Fruit fly (Drosophila melanogaster) whole organism, embryonic: Measurements from ENCODE around the gene ph-d.

Experiments
- Bdp1 ChIP-seq: fragments of 200-800 bp; sonication (Bioruptor generic); optimal IDR thresholded peaks from 3 replicates; lab custom pipeline; 2016; ENCODE audit warnings: missing biosample characterization, missing genetic modification characterization
- Blimp-1 ChIP-seq: fragments of 200-800 bp; sonication (Bioruptor generic); optimal IDR thresholded peaks from 3 replicates; lab custom pipeline; 2018; ENCODE audit warnings: missing biosample characterization, missing genetic modification characterization, mild to moderate bottlenecking, moderate library complexity, missing genetic modification reagents
- C15 ChIP-seq: fragments of 200-800 bp; sonication (Bioruptor generic); IDR thresholded peaks from 3 replicates; pipeline ENCODE4 v1.3.6; 2022; ENCODE audit warnings: missing biosample characterization, missing genetic modification characterization
- CG10321 ChIP-seq: fragments of 200-800 bp; sonication (Bioruptor generic); IDR thresholded peaks from 2 replicates; pipeline ENCODE4 v1.3.6; 2022; ENCODE audit warnings: missing biosample characterization, missing genetic modification characterization
- CG10366 ChIP-seq: fragments of 200-800 bp; sonication (Bioruptor generic); IDR thresholded peaks from 2 replicates; pipeline ENCODE4 v1.3.6; 2022; ENCODE audit warnings: missing biosample characterization, missing genetic modification characterization
- CG10959 ChIP-seq: fragments of 200-800 bp; sonication (Bioruptor generic); IDR thresholded peaks from 2 replicates; pipeline ENCODE4 v1.3.6; 2022; ENCODE audit warnings: missing biosample characterization, missing genetic modification characterization
- CG14965 ChIP-seq: fragments of 200-800 bp; sonication (Bioruptor generic); optimal IDR thresholded peaks from 2 replicates; lab custom pipeline; 2016; ENCODE audit warnings: missing biosample characterization, missing genetic modification characterization, borderline replicate concordance
- CG15073 ChIP-seq: fragments of 200-800 bp; sonication (Bioruptor generic); optimal IDR thresholded peaks from 2 replicates; lab custom pipeline; 2016; ENCODE audit warnings: missing biosample characterization, missing genetic modification characterization
- CG15479 ChIP-seq: fragments of 200-800 bp; sonication (Bioruptor generic); optimal IDR thresholded peaks from 3 replicates; lab custom pipeline; 2019; ENCODE audit warnings: missing biosample characterization, mild to moderate bottlenecking, missing genetic modification characterization, moderate library complexity
- CG16815 ChIP-seq: fragments of 200-800 bp; sonication (Bioruptor generic); optimal IDR thresholded peaks from 3 replicates; lab custom pipeline; 2017; ENCODE audit warnings: missing biosample characterization, mild to moderate bottlenecking, missing genetic modification characterization
- CG1832 ChIP-seq: fragments of 200-800 bp; sonication (Bioruptor generic); optimal IDR thresholded peaks from 2 replicates; lab custom pipeline; 2017; ENCODE audit warnings: missing biosample characterization, mild to moderate bottlenecking, missing genetic modification characterization, inconsistent platforms
- CG3407 ChIP-seq: fragments of 200-800 bp; sonication (Bioruptor generic); optimal IDR thresholded peaks from 2 replicates; lab custom pipeline; 2018; ENCODE audit warnings: missing biosample characterization, mild to moderate bottlenecking, missing genetic modification characterization
- CG6254 ChIP-seq: fragments of 200-800 bp; sonication (Bioruptor generic); optimal IDR thresholded peaks from 3 replicates; lab custom pipeline; 2017; ENCODE audit warnings: mild to moderate bottlenecking, missing biosample characterization, missing genetic modification reagents, missing genetic modification characterization
- CG6813 ChIP-seq: fragments of 200-800 bp; sonication (Bioruptor generic); optimal IDR thresholded peaks from 2 replicates; lab custom pipeline; 2017; ENCODE audit warnings: missing biosample characterization, missing genetic modification characterization, mild to moderate bottlenecking, moderate library complexity, missing genetic modification reagents
- CG7372 ChIP-seq: fragments of 200-800 bp; sonication (Bioruptor generic); IDR thresholded peaks from 2 replicates; pipeline ENCODE4 v1.3.6; 2022; ENCODE audit warnings: missing biosample characterization, missing genetic modification characterization
- CG9437 ChIP-seq: fragments of 200-800 bp; sonication (Bioruptor generic); optimal IDR thresholded peaks from 2 replicates; lab custom pipeline; 2018; ENCODE audit warnings: missing biosample characterization, mild to moderate bottlenecking, missing genetic modification characterization
- Camta ChIP-seq: fragments of 200-800 bp; sonication (Bioruptor generic); optimal IDR thresholded peaks from 2 replicates; lab custom pipeline; 2016; ENCODE audit warnings: missing biosample characterization, missing genetic modification characterization
- ERR ChIP-seq: fragments of 200-800 bp; sonication (Bioruptor generic); optimal IDR thresholded peaks from 2 replicates; lab custom pipeline; 2016; ENCODE audit warnings: missing biosample characterization, missing genetic modification characterization
- Eip74EF ChIP-seq, 2 experiments: fragments of 200-800 bp in 1 of 2; fragments of >200 bp in 1 of 2; sonication (Bioruptor generic) in 1 of 2; optimal IDR thresholded peaks; 2 replicates each; lab custom pipeline; 2017 to 2019; ENCODE audit warnings: missing biosample characterization in 2 of 2, missing genetic modification characterization in 2 of 2, mild to moderate bottlenecking in 1 of 2, moderate library complexity in 1 of 2
- Gsc ChIP-seq: fragments of 200-800 bp; sonication (Bioruptor generic); IDR thresholded peaks from 2 replicates; pipeline ENCODE4 v1.3.6; 2022; ENCODE audit warnings: missing biosample characterization, missing genetic modification characterization
- H15 ChIP-seq: fragments of 200-800 bp; sonication (Bioruptor generic); IDR thresholded peaks from 3 replicates; pipeline ENCODE4 v1.3.6; 2022; ENCODE audit warnings: missing biosample characterization, missing genetic modification characterization
- H2.0 ChIP-seq: fragments of 200-800 bp; sonication (Bioruptor generic); IDR thresholded peaks from 2 replicates; pipeline ENCODE4 v1.3.6; 2022; ENCODE audit warnings: missing biosample characterization, missing genetic modification characterization
- Hand ChIP-seq: fragments of 200-800 bp; sonication (Bioruptor generic); optimal IDR thresholded peaks from 2 replicates; lab custom pipeline; 2017; ENCODE audit warnings: mild to moderate bottlenecking, missing biosample characterization, missing genetic modification reagents, missing genetic modification characterization
- Hey ChIP-seq: fragments of 200-800 bp; sonication (Bioruptor generic); optimal IDR thresholded peaks from 3 replicates; lab custom pipeline; 2018; ENCODE audit warnings: missing biosample characterization, mild to moderate bottlenecking, missing genetic modification characterization
- Lhr ChIP-seq: fragments of 200-800 bp; sonication (Bioruptor generic); optimal IDR thresholded peaks from 3 replicates; lab custom pipeline; 2017; ENCODE audit warnings: mild to moderate bottlenecking, missing biosample characterization, missing genetic modification reagents, missing genetic modification characterization
- Mes4 ChIP-seq: fragments of 200-800 bp; sonication (Bioruptor generic); optimal IDR thresholded peaks from 2 replicates; lab custom pipeline; 2016; ENCODE audit warnings: missing biosample characterization, missing genetic modification characterization
- Rx ChIP-seq: fragments of 200-800 bp; sonication (Bioruptor generic); IDR thresholded peaks from 2 replicates; pipeline ENCODE4 v1.3.6; 2022; ENCODE audit warnings: missing biosample characterization, missing genetic modification characterization
- Ssrp ChIP-seq: fragments of 200-800 bp; sonication (Bioruptor generic); optimal IDR thresholded peaks from 2 replicates; lab custom pipeline; 2018; ENCODE audit warnings: missing biosample characterization, mild to moderate bottlenecking, missing genetic modification characterization, moderate library complexity
- Vsx1 ChIP-seq: fragments of 200-800 bp; sonication (Bioruptor generic); optimal IDR thresholded peaks from 2 replicates; lab custom pipeline; 2017; ENCODE audit warnings: missing biosample characterization, mild to moderate bottlenecking, missing genetic modification characterization, missing genetic modification reagents
- bsh ChIP-seq, 2 experiments: fragments of 200-800 bp; sonication (Bioruptor generic); optimal IDR thresholded peaks; 2 replicates each; lab custom pipeline; 2017 to 2018; ENCODE audit warnings: mild to moderate bottlenecking in 2 of 2, missing biosample characterization in 2 of 2, missing genetic modification characterization in 2 of 2, moderate library complexity in 1 of 2
- cad ChIP-seq: fragments of >200 bp; optimal IDR thresholded peaks from 2 replicates; lab custom pipeline; 2017; ENCODE audit warnings: missing biosample characterization, missing genetic modification characterization
- cg ChIP-seq: fragments of 200-800 bp; sonication (Bioruptor generic); optimal IDR thresholded peaks from 3 replicates; lab custom pipeline; 2019; ENCODE audit warnings: missing biosample characterization, mild to moderate bottlenecking, missing genetic modification characterization, moderate library complexity
- cwo ChIP-seq: fragments of 200-800 bp; sonication (Bioruptor generic); optimal IDR thresholded peaks from 3 replicates; lab custom pipeline; 2017; ENCODE audit warnings: missing biosample characterization, missing genetic modification characterization, mild to moderate bottlenecking, moderate library complexity, missing genetic modification reagents
- dpn ChIP-seq, 2 experiments: fragments of 200-800 bp; sonication (Bioruptor generic); optimal IDR thresholded peaks; 3 replicates each; lab custom pipeline; 2016; ENCODE audit warnings: missing biosample characterization in 2 of 2, missing genetic modification characterization in 2 of 2
- emc ChIP-seq: fragments of 200-800 bp; sonication (Bioruptor generic); optimal IDR thresholded peaks from 2 replicates; lab custom pipeline; 2016; ENCODE audit warnings: missing biosample characterization, missing genetic modification characterization
- fd96Cb ChIP-seq: fragments of 200-800 bp; sonication (Bioruptor generic); optimal IDR thresholded peaks from 2 replicates; lab custom pipeline; 2018; ENCODE audit warnings: missing biosample characterization, mild to moderate bottlenecking, missing genetic modification characterization, moderate library complexity
- gcm ChIP-seq: fragments of 200-800 bp; sonication (Bioruptor generic); optimal IDR thresholded peaks from 2 replicates; lab custom pipeline; 2019; ENCODE audit warnings: missing biosample characterization, mild to moderate bottlenecking, missing genetic modification characterization, moderate library complexity
- gcm2 ChIP-seq: fragments of 200-800 bp; sonication (Bioruptor generic); optimal IDR thresholded peaks from 2 replicates; lab custom pipeline; 2016; ENCODE audit warnings: missing biosample characterization, missing genetic modification characterization
- kni ChIP-seq: fragments of 200-800 bp; sonication (Bioruptor generic); optimal IDR thresholded peaks from 3 replicates; lab custom pipeline; 2017; ENCODE audit warnings: mild to moderate bottlenecking, missing biosample characterization, missing genetic modification reagents, missing genetic modification characterization
- maf-S ChIP-seq: fragments of 200-800 bp; sonication (Bioruptor generic); optimal IDR thresholded peaks from 2 replicates; lab custom pipeline; 2016; ENCODE audit warnings: missing biosample characterization, missing genetic modification characterization
- nerfin-2 ChIP-seq: fragments of 200-800 bp; sonication (Bioruptor generic); IDR thresholded peaks from 2 replicates; pipeline ENCODE4 v1.3.6; 2022; ENCODE audit warnings: missing biosample characterization, missing genetic modification characterization; ENCODE audit not compliant: partially characterized antibody
- nom ChIP-seq: fragments of 200-800 bp; sonication (Bioruptor generic); optimal IDR thresholded peaks from 2 replicates; lab custom pipeline; 2017; ENCODE audit warnings: missing biosample characterization, missing genetic modification characterization, mild to moderate bottlenecking, moderate library complexity, missing genetic modification reagents
- pho ChIP-seq: fragments of 200-800 bp; sonication (Bioruptor generic); optimal IDR thresholded peaks from 2 replicates; lab custom pipeline; 2016; ENCODE audit warnings: missing biosample characterization, missing genetic modification characterization
- pnt ChIP-seq: fragments of 200-800 bp; sonication (Bioruptor generic); optimal IDR thresholded peaks from 3 replicates; lab custom pipeline; 2016; ENCODE audit warnings: missing biosample characterization, missing genetic modification characterization
- pros ChIP-seq: fragments of 200-800 bp; sonication (Bioruptor generic); optimal IDR thresholded peaks from 3 replicates; lab custom pipeline; 2019; ENCODE audit warnings: missing biosample characterization, mild to moderate bottlenecking, missing genetic modification characterization, moderate library complexity
- ranshi ChIP-seq: fragments of 200-800 bp; sonication (Bioruptor generic); IDR thresholded peaks from 2 replicates; pipeline ENCODE4 v1.3.6; 2022; ENCODE audit warnings: missing biosample characterization, missing genetic modification characterization
- sr ChIP-seq: fragments of 200-800 bp; sonication (Bioruptor generic); IDR thresholded peaks from 3 replicates; pipeline ENCODE4 v1.3.6; 2022; ENCODE audit warnings: missing biosample characterization, missing genetic modification characterization
- sug ChIP-seq: fragments of 200-800 bp; optimal IDR thresholded peaks from 2 replicates; lab custom pipeline; 2019; ENCODE audit warnings: missing biosample characterization, mild to moderate bottlenecking, missing genetic modification characterization, moderate library complexity
- unc-4 ChIP-seq: fragments of 200-800 bp; sonication (Bioruptor generic); IDR thresholded peaks from 2 replicates; pipeline ENCODE4 v1.3.6; 2022; ENCODE audit warnings: missing biosample characterization, missing genetic modification characterization; ENCODE audit not compliant: partially characterized antibody
- z ChIP-seq: fragments of 200-800 bp; sonication (Bioruptor generic); IDR thresholded peaks from 3 replicates; pipeline ENCODE4 v1.3.6; 2022; ENCODE audit warnings: missing biosample characterization, missing genetic modification characterization

ph-d gene

dm6 chrX:2083109-2083508, 40.0 kb downstream of the ph-d start (continued):
- TF ChIP-seq H2.0 (GFP tag; lab: Robert Waterston, UW) (peak; percentile 49), CG10321 (GFP tag; lab: Robert Waterston, UW) (peak; percentile 42; the same call in 1 of the 2 replicates), CG10959 (GFP tag; lab: Robert Waterston, UW) (no peak), cg (GFP tag; lab: Kevin White, UChicago) (no peak), pho (GFP tag; lab: Kevin White, UChicago) (peak; percentile 57), CG6813 (GFP tag; lab: Kevin White, UChicago) (no peak), unc-4 (GFP tag; lab: Robert Waterston, UW) (no peak), gcm (no peak), C15 (GFP tag; lab: Robert Waterston, UW) (no peak), CG6254 (GFP tag; lab: Kevin White, UChicago) (no peak), CG15479 (GFP tag; lab: Kevin White, UChicago) (no peak), kni (GFP tag; lab: Kevin White, UChicago) (no peak), Eip74EF (GFP tag; optimal IDR thresholded peaks at IDR 0.05; lab: Kevin White, UChicago) (no peak), cwo (peak; percentile 48), z (GFP tag; lab: Robert Waterston, UW) (no peak), maf-S (GFP tag; lab: Kevin White, UChicago) (no peak), emc (no peak), Blimp-1 (GFP tag; lab: Kevin White, UChicago) (no peak), Vsx1 (GFP tag; lab: Kevin White, UChicago) (no peak), CG7372 (GFP tag; lab: Robert Waterston, UW) (peak; percentile 57), nerfin-2 (GFP tag; lab: Robert Waterston, UW) (no peak), sr (GFP tag; lab: Robert Waterston, UW) (no peak), bsh (GFP tag; optimal IDR thresholded peaks at IDR 0.05; lab: Kevin White, UChicago) (peak in 1 of 2 experiments; percentile 61), CG1832 (no peak), CG16815 (peak; percentile 62), cad (GFP tag; lab: Kevin White, UChicago) (no peak), dpn (GFP tag; optimal IDR thresholded peaks at IDR 0.05; lab: Kevin White, UChicago) (peak; percentile 51 to 53), CG15073 (GFP tag; lab: Kevin White, UChicago) (no peak), pnt (GFP tag; lab: Kevin White, UChicago) (peak; percentile 15), Mes4 (GFP tag; lab: Kevin White, UChicago) (no peak), nom (peak; percentile 56), sug (tag; lab: Kevin White, UChicago) (peak; percentile 24), ERR (GFP tag; lab: Kevin White, UChicago) (no peak), Rx (peak; percentile 41; the same call in 1 of the 2 replicates), CG3407 (GFP tag; lab: Kevin White, UChicago) (no peak), fd96Cb (no peak), CG9437 (no peak), pros (no peak), Hey (tag; lab: Kevin White, UChicago) (no peak), H15 (no peak), gcm2 (GFP tag; lab: Kevin White, UChicago) (peak; percentile 33), Lhr (GFP tag; lab: Kevin White, UChicago) (no peak), CG14965 (GFP tag; lab: Kevin White, UChicago) (no peak), ranshi (GFP tag; lab: Robert Waterston, UW) (peak; percentile 44; the same call in 1 of the 2 replicates), Camta (GFP tag; lab: Kevin White, UChicago) (no peak), Gsc (GFP tag; lab: Robert Waterston, UW) (no peak), CG10366 (peak; percentile 43), Bdp1 (GFP tag; lab: Kevin White, UChicago) (no peak), Hand (peak; percentile 27), Ssrp (tag; lab: Kevin White, UChicago) (no peak)
